Fruit fly (Drosophila melanogaster) whole organism, wandering third instar larva: ENCODE results near the gene CG14221.

Experiments used
- GATAd ChIP-seq: sonication (Bioruptor generic); optimal IDR thresholded peaks from 2 replicates; lab custom pipeline; 2016; ENCODE audit warnings: missing biosample characterization, missing genetic modification characterization
- dsf ChIP-seq: sonication (Bioruptor generic); optimal IDR thresholded peaks from 2 replicates; lab custom pipeline; 2016; ENCODE audit warnings: missing biosample characterization, missing genetic modification characterization, borderline replicate concordance
- h ChIP-seq: fragments of 200-800 bp; sonication (Bioruptor generic); optimal IDR thresholded peaks from 3 replicates; lab custom pipeline; 2016; ENCODE audit warnings: missing biosample characterization, mild to moderate bottlenecking, missing genetic modification characterization
- pan ChIP-seq: fragments of >200 bp; optimal IDR thresholded peaks from 2 replicates; lab custom pipeline; 2017
- woc ChIP-seq: sonication (Bioruptor generic); optimal IDR thresholded peaks from 2 replicates; lab custom pipeline; 2016; ENCODE audit warnings: missing biosample characterization, mild to moderate bottlenecking, missing genetic modification characterization

dm6 chrX:19605915-19606314 is 15.1 kb downstream of the CG14221 start:
- no peak for TF ChIP-seq woc
- TF ChIP-seq GATAd (GFP tag; lab: Kevin White, UChicago) = no peak
- TF ChIP-seq pan (lab: Kevin White, UChicago) = no peak
- no peak for TF ChIP-seq dsf (GFP tag; lab: Kevin White, UChicago)
- no peak for TF ChIP-seq h (GFP tag; lab: Kevin White, UChicago)
